Worm (Caenorhabditis elegans) whole organism, midembryonic: Measurements from ENCODE around the gene T04C12.7.

ENCODE experiments used
- flt-1 ChIP-seq: fragments of 200-800 bp; sonication (Bioruptor generic); IDR thresholded peaks from 2 replicates; pipeline ENCODE4 v1.3.6; 2022; ENCODE audit warnings: missing genetic modification characterization, missing compliant biosample characterization
- med-1 ChIP-seq: sonication (generic microtip); optimal IDR thresholded peaks from 2 replicates; lab custom pipeline; 2017; ENCODE audit warnings: missing genetic modification characterization, mild to moderate bottlenecking, missing compliant biosample characterization, antibody characterized with exemption, missing genetic modification reagents; ENCODE audit not compliant: insufficient read depth
- ref-1 ChIP-seq: fragments of 200-800 bp; sonication (Bioruptor generic); conservative IDR thresholded peaks from 2 replicates; pipeline ENCODE4 v1.3.6; 2022; ENCODE audit warnings: missing genetic modification reagents, missing genetic modification characterization, missing compliant biosample characterization

DNA sequence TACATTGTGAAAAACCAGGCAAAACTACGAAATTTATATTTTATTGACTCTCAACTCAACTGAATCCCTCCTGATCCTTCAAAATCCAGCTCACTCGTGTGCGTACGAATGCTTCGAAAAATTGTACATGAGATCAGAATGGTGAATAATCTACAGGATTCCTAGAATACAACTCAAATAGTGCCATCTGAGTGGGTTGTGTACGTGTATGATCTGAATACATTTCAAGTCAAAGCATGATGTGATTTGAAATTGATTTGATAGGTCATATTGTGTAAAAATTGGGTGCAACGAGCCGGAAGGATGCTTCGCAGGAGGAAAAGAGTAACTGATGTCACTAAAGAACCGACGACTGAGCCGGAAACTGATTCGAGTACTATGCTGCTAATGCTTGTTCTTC is 43.2 kb upstream of the T04C12.7 start:
- TF ChIP-seq flt-1 (GFP tag; lab: Robert Waterston, UW) (no peak), ref-1 (GFP tag; lab: Robert Waterston, UW) (no peak), med-1 (GFP tag; lab: Kevin White, UChicago) (no peak)
